Fruit fly (Drosophila melanogaster) S2 (cell line): ENCODE results near the gene Nf-YA.

Experiments
- CG8478 ChIP-seq: fragments of >200 bp; optimal IDR thresholded peaks from 2 replicates; lab custom pipeline; 2018
- CTCF ChIP-seq, 2 experiments: fragments of >200 bp; optimal IDR thresholded peaks; 2 replicates each; lab custom pipeline; 2018

dm6 chr3L:9455819-9456388, 13.8 kb upstream of the Nf-YA start, which contains the start of the genes phol and CG3552:
- TF ChIP-seq CG8478 (lab: Kevin White, UChicago): no peak
- TF ChIP-seq CTCF (optimal IDR thresholded peaks at IDR 0.05; lab: Kevin White, UChicago): peak in 1 of 2 experiments; percentile 23
